Fruit fly (Drosophila melanogaster): ENCODE results near the gene Zdhhc8.

Gene Zdhhc8

DNA sequence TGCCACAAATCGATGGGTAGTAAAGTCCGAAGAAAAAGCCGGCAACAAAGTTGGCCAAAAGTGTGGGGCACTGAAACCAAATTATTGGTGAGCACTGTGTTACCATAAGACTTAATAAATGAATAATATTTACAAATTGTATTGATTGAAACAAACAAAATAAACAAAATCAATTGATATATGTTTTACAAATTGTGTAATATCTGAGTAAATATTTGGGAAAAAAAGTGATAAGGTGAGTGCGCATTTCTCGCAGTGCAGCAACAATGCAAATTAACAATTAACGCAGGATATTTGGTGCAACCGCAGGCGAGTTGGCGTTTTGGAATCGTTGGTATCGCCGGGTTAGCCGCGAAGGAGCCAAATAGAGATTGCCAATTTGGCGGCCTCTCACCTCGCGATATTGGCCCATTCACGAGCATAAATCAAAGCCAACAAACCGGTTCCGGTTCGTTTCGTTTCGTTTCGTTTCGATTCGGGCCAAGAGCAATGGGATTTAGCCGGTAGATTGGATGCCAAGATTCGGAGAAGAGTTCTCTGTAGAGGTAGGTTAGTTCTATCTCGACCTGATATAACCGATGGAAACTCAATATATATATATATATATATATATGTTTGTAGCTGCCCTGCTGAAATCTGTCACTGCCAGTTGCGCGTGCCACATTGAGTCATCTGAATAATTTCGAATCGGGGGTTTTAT, 45.9 kb downstream of the Zdhhc8 start:
- TF ChIP-seq Dif (GFP tag; optimal IDR thresholded peaks at IDR 0.05; ENCODE audit: partially characterized antibody): no peak
- peak in 1 of 2 experiments; percentile 15 for TF ChIP-seq foxo (GFP tag; optimal IDR thresholded peaks at IDR 0.05)
- peak; percentile 20 for TF ChIP-seq fru (GFP tag; optimal IDR thresholded peaks at IDR 0.05)
- peak; percentile 0 for TF ChIP-seq h (GFP tag; optimal IDR thresholded peaks at IDR 0.05)
- TF ChIP-seq N (GFP tag; optimal IDR thresholded peaks at IDR 0.05): no peak
- TF ChIP-seq psq (GFP tag; optimal IDR thresholded peaks at IDR 0.05): peak; percentile 5
- TF ChIP-seq rgr (GFP tag; optimal IDR thresholded peaks at IDR 0.05): peak; percentile 8
- TF ChIP-seq CG9705 (GFP tag; optimal IDR thresholded peaks at IDR 0.05): no peak
- no peak for TF ChIP-seq Dfd (GFP tag; optimal IDR thresholded peaks at IDR 0.05)

DNA sequence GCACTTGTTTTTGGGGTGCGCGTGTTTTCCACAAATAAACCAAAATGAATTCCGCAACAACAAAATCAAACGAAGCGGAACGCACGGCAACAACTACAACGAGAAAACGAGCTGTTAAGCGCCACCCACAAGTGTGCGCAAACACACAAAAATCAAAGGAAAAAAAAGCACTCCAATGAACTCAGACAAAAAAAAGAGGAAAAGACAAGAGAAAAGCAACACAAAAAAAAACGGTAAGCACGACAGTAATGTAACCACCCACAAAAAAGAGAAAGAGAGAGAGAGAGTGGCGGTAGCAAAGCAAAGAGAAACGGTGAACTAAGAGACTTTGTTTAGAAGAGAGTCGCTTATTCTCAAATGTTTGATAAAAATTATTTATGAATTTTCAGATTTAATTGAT, 50.3 kb downstream of the Zdhhc8 start:
- TF ChIP-seq Rel (GFP tag; optimal IDR thresholded peaks at IDR 0.05) (peak; percentile 45), Rel (tag; optimal IDR thresholded peaks at IDR 0.05) (peak; percentile 39), Hr78 (GFP tag; optimal IDR thresholded peaks at IDR 0.05) (no peak), Abd-B (GFP tag; optimal IDR thresholded peaks at IDR 0.05) (no peak), Sp1 (GFP tag; optimal IDR thresholded peaks at IDR 0.05) (peak; percentile 87), dsf (GFP tag; optimal IDR thresholded peaks at IDR 0.05; ENCODE audit: borderline replicate concordance) (no peak), dmrt93B (GFP tag; optimal IDR thresholded peaks at IDR 0.05) (no peak), sage (GFP tag; optimal IDR thresholded peaks at IDR 0.05) (peak; percentile 26), dl (GFP tag; optimal IDR thresholded peaks at IDR 0.05; ENCODE audit: insufficient read depth in 1 of 2, partially characterized antibody in 2 of 2) (peak in 1 of 2 experiments; percentile 36), Mio (GFP tag; optimal IDR thresholded peaks at IDR 0.05) (no peak), CrebA (GFP tag; optimal IDR thresholded peaks at IDR 0.05; ENCODE audit: borderline replicate concordance) (peak; percentile 62), lola (GFP tag; optimal IDR thresholded peaks at IDR 0.05) (no peak), CG9705 (GFP tag; optimal IDR thresholded peaks at IDR 0.05) (peak; percentile 27), pan (optimal IDR thresholded peaks at IDR 0.05) (no peak)

dm6 chrX:9297661-9298433, 58.2 kb downstream of the Zdhhc8 start:
- no peak for TF ChIP-seq sage (GFP tag; optimal IDR thresholded peaks at IDR 0.05)
- no peak for TF ChIP-seq jim (GFP tag; optimal IDR thresholded peaks at IDR 0.05)
- TF ChIP-seq dmrt93B (GFP tag; optimal IDR thresholded peaks at IDR 0.05): peak; percentile 8
- TF ChIP-seq Dfd (GFP tag; optimal IDR thresholded peaks at IDR 0.05): no peak
- TF ChIP-seq dsf (GFP tag; optimal IDR thresholded peaks at IDR 0.05; ENCODE audit: borderline replicate concordance): no peak
- no peak for TF ChIP-seq pan (optimal IDR thresholded peaks at IDR 0.05)
- TF ChIP-seq CG9705 (GFP tag; optimal IDR thresholded peaks at IDR 0.05): no peak
- peak; percentile 47 for TF ChIP-seq rgr (GFP tag; optimal IDR thresholded peaks at IDR 0.05)
- peak in 1 of 2 experiments; percentile 16 for TF ChIP-seq foxo (GFP tag; optimal IDR thresholded peaks at IDR 0.05)
- TF ChIP-seq lola (GFP tag; optimal IDR thresholded peaks at IDR 0.05): no peak
- TF ChIP-seq ey (GFP tag; optimal IDR thresholded peaks at IDR 0.05): peak; percentile 50
- TF ChIP-seq Sp1 (GFP tag; optimal IDR thresholded peaks at IDR 0.05): peak; percentile 12
- TF ChIP-seq woc (GFP tag; optimal IDR thresholded peaks at IDR 0.05): peak; percentile 8
- peak; percentile 44 for TF ChIP-seq h (GFP tag; optimal IDR thresholded peaks at IDR 0.05)
- peak; percentile 55 for TF ChIP-seq HLH106 (tag; optimal IDR thresholded peaks at IDR 0.05)
- TF ChIP-seq Dif (GFP tag; optimal IDR thresholded peaks at IDR 0.05; ENCODE audit: partially characterized antibody): no peak
- TF ChIP-seq Mio (GFP tag; optimal IDR thresholded peaks at IDR 0.05): no peak
- peak; percentile 29 for TF ChIP-seq OdsH (GFP tag; optimal IDR thresholded peaks at IDR 0.05)
- TF ChIP-seq sv (GFP tag; optimal IDR thresholded peaks at IDR 0.05): no peak
- TF ChIP-seq Jra (GFP tag; optimal IDR thresholded peaks at IDR 0.05): no peak
- peak; percentile 6 for TF ChIP-seq Hnf4 (GFP tag; optimal IDR thresholded peaks at IDR 0.05)
- TF ChIP-seq Rel (GFP tag; optimal IDR thresholded peaks at IDR 0.05): no peak
- TF ChIP-seq Rel (tag; optimal IDR thresholded peaks at IDR 0.05): peak; percentile 56
- no peak for TF ChIP-seq dl (GFP tag; optimal IDR thresholded peaks at IDR 0.05; ENCODE audit: insufficient read depth in 1 of 2, partially characterized antibody in 2 of 2)
- no peak for TF ChIP-seq Hr83 (GFP tag; optimal IDR thresholded peaks at IDR 0.05; ENCODE audit: poor library complexity, severe bottlenecking)
- peak; percentile 13 for TF ChIP-seq tai (GFP tag; optimal IDR thresholded peaks at IDR 0.05)
- no peak for TF ChIP-seq brk (GFP tag; optimal IDR thresholded peaks at IDR 0.05)
- no peak for TF ChIP-seq GATAd (GFP tag; optimal IDR thresholded peaks at IDR 0.05)
- TF ChIP-seq fru (GFP tag; optimal IDR thresholded peaks at IDR 0.05): peak; percentile 26
- TF ChIP-seq N (GFP tag; optimal IDR thresholded peaks at IDR 0.05): no peak
- no peak for TF ChIP-seq Hr78 (GFP tag; optimal IDR thresholded peaks at IDR 0.05)
- no peak for TF ChIP-seq usp (GFP tag; optimal IDR thresholded peaks at IDR 0.05)
- no peak for TF ChIP-seq CrebA (GFP tag; optimal IDR thresholded peaks at IDR 0.05; ENCODE audit: borderline replicate concordance)
- no peak for TF ChIP-seq Myc (optimal IDR thresholded peaks at IDR 0.05)
- no peak for TF ChIP-seq Abd-B (GFP tag; optimal IDR thresholded peaks at IDR 0.05)
- TF ChIP-seq psq (GFP tag; optimal IDR thresholded peaks at IDR 0.05): peak; percentile 1
- no peak for TF ChIP-seq Vsx2 (GFP tag; optimal IDR thresholded peaks at IDR 0.05; ENCODE audit: partially characterized antibody)
- no peak for TF ChIP-seq CG32264 (GFP tag; optimal IDR thresholded peaks at IDR 0.05)
- TF ChIP-seq br (GFP tag; optimal IDR thresholded peaks at IDR 0.05): peak; percentile 53

Data from whole organism, wandering third instar larva.